Worm (Caenorhabditis elegans): ENCODE results near the gene ppm-1.H.

DNA sequence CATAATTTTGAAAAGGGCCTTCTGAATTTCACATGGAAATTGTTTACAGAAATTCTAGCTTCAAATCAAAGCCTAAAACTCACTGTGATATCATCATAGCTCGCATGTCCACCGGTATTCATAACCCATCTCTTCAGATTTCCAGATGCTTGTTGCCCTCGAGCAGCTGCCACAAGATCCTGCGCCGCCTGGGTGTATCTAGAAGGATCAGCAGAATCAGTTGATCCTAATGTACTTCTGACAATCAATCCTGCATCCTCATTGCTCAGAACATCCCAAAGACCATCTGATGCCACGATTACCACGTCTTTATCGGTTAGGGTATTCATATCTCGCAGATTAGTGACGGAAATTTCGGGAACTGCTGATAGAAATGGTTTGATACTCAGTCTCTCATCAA lies 2.2 kb downstream of the ppm-1.H start:
- TF ChIP-seq tbx-37 (GFP tag; conservative IDR thresholded peaks at IDR 0.05), result no peak
- no peak for TF ChIP-seq F13C5.2 (tag; optimal IDR thresholded peaks at IDR 0.05)
- TF ChIP-seq ama-1 (optimal IDR thresholded peaks at IDR 0.05), result no peak
- no peak for TF ChIP-seq tra-4 (tag; optimal IDR thresholded peaks at IDR 0.05)
- no peak for TF ChIP-seq hnd-1 (tag; optimal IDR thresholded peaks at IDR 0.05)
- TF ChIP-seq sea-1 (GFP tag; conservative IDR thresholded peaks at IDR 0.05), result no peak
- TF ChIP-seq ceh-13 (GFP tag; optimal IDR thresholded peaks at IDR 0.05), result no peak
- TF ChIP-seq scrt-1 (GFP tag; IDR thresholded peaks at IDR 0.05), result no peak
- TF ChIP-seq ets-7 (tag; optimal IDR thresholded peaks at IDR 0.05), result no peak
- TF ChIP-seq B0310.2 (tag; optimal IDR thresholded peaks at IDR 0.05), result no peak
- TF ChIP-seq tbx-11 (GFP tag; IDR thresholded peaks at IDR 0.05), result no peak
- TF ChIP-seq hmbx-1 (tag; optimal IDR thresholded peaks at IDR 0.05), result no peak

Measured in whole organism, early embryonic.